Worm (Caenorhabditis elegans) whole organism, late embryonic: ENCODE results near the gene ZK822.1.

Source experiments
- ama-1 ChIP-seq: fragments of 150-350 bp; optimal IDR thresholded peaks from 2 replicates; lab custom pipeline; 2014
- elt-4 ChIP-seq: sonication (generic microtip); optimal IDR thresholded peaks from 2 replicates; lab custom pipeline; 2016; ENCODE audit warnings: missing genetic modification characterization, missing compliant biosample characterization
- unc-86 ChIP-seq: sonication (generic microtip); optimal IDR thresholded peaks from 2 replicates; lab custom pipeline; 2016; ENCODE audit warnings: missing genetic modification characterization, missing compliant biosample characterization

- TF ChIP-seq unc-86 (tag; lab: Kevin White, UChicago) (no peak), ama-1 (no peak), elt-4 (tag; lab: Kevin White, UChicago) (no peak)
Observed at ce11 chrIV:11922011-11922410, at the start of gene ZK822.1.
